Fruit fly (Drosophila melanogaster): ENCODE data around the gene Yod1.

Yod1 gene

dm6 chr3L:5152354-5152806 is 18.7 kb downstream of the Yod1 start, which contains the start of the genes Gen and Srp54k (continued):
- TF ChIP-seq CG12155 (GFP tag; optimal IDR thresholded peaks at IDR 0.05) (peak; percentile 13), CG9437 (GFP tag; optimal IDR thresholded peaks at IDR 0.05) (peak; percentile 20), Bgb (GFP tag; IDR thresholded peaks at IDR 0.05; ENCODE audit: partially characterized antibody) (peak; percentile 35; the same call in 1 of the 2 replicates), CG7745 (tag; optimal IDR thresholded peaks at IDR 0.05) (no peak), croc (GFP tag; conservative IDR thresholded peaks at IDR 0.05) (peak; percentile 38; the same call in 2 of the 3 replicates), YL-1 (GFP tag; optimal IDR thresholded peaks at IDR 0.05) (peak; percentile 96), Meics (GFP tag; optimal IDR thresholded peaks at IDR 0.05) (peak; percentile 29), CG8388 (GFP tag; optimal IDR thresholded peaks at IDR 0.05) (no peak), yki (optimal IDR thresholded peaks at IDR 0.05) (peak; percentile 57), lmd (GFP tag; IDR thresholded peaks at IDR 0.05) (peak; percentile 23; the same call in 1 of the 2 replicates), cato (GFP tag; optimal IDR thresholded peaks at IDR 0.05; ENCODE audit: borderline replicate concordance) (no peak), gcm2 (GFP tag; optimal IDR thresholded peaks at IDR 0.05) (no peak), Chrac-16 (GFP tag; optimal IDR thresholded peaks at IDR 0.05) (peak; percentile 35), CG17361 (GFP tag; IDR thresholded peaks at IDR 0.05) (no peak), slou (GFP tag; optimal IDR thresholded peaks at IDR 0.05) (peak; percentile 8), sens-2 (GFP tag; IDR thresholded peaks at IDR 0.05) (0 out of 2 replicates have a peak, but pooled peaks have one; percentile 25), CG13287 (GFP tag; IDR thresholded peaks at IDR 0.05; ENCODE audit: partially characterized antibody) (peak; percentile 44; the same call in 1 of the 2 replicates), kah (GFP tag; optimal IDR thresholded peaks at IDR 0.05) (no peak), da (GFP tag; optimal IDR thresholded peaks at IDR 0.05) (peak; percentile 77), pita (GFP tag; optimal IDR thresholded peaks at IDR 0.05) (no peak), Awh (GFP tag; IDR thresholded peaks at IDR 0.05) (no peak), CG4328 (GFP tag; optimal IDR thresholded peaks at IDR 0.05) (no peak), CG33557 (GFP tag; optimal IDR thresholded peaks at IDR 0.05) (peak; percentile 14), Ets97D (GFP tag; optimal IDR thresholded peaks at IDR 0.05) (peak; percentile 70), NK7.1 (GFP tag; optimal IDR thresholded peaks at IDR 0.05) (peak; percentile 7), CG14050 (GFP tag; IDR thresholded peaks at IDR 0.05) (no peak), exex (tag; optimal IDR thresholded peaks at IDR 0.05) (no peak), Dref (GFP tag; IDR thresholded peaks at IDR 0.05) (peak; percentile 85), dan (GFP tag; IDR thresholded peaks at IDR 0.05) (no peak), Sin3A (optimal IDR thresholded peaks at IDR 0.05) (peak; percentile 88), Hr3 (GFP tag; optimal IDR thresholded peaks at IDR 0.05) (peak; percentile 23), ara (GFP tag; IDR thresholded peaks at IDR 0.05) (peak; percentile 46), CG10147 (GFP tag; optimal IDR thresholded peaks at IDR 0.05) (no peak), Fer3 (tag; optimal IDR thresholded peaks at IDR 0.05) (peak; percentile 6), Antp (GFP tag; optimal IDR thresholded peaks at IDR 0.05) (no peak), CG10654 (GFP tag; optimal IDR thresholded peaks at IDR 0.05) (no peak), klu (GFP tag; IDR thresholded peaks at IDR 0.05) (peak; percentile 22; the same call in 1 of the 2 replicates), grau (tag; optimal IDR thresholded peaks at IDR 0.05) (no peak), slbo (GFP tag; IDR thresholded peaks at IDR 0.05) (peak; percentile 63), Dek (tag; optimal IDR thresholded peaks at IDR 0.05) (peak; percentile 38), pan (optimal IDR thresholded peaks at IDR 0.05) (no peak), pan (GFP tag; optimal IDR thresholded peaks at IDR 0.05 in 1 of 2, IDR thresholded peaks at IDR 0.05 in 1 of 2) (peak in 1 of 2 experiments; percentile 22), ERR (GFP tag; optimal IDR thresholded peaks at IDR 0.05) (peak; percentile 4), zfh2 (GFP tag; optimal IDR thresholded peaks at IDR 0.05) (peak; percentile 40), Hsf (GFP tag; optimal IDR thresholded peaks at IDR 0.05) (peak; percentile 55), ci (GFP tag; IDR thresholded peaks at IDR 0.05) (peak; percentile 60; the same call in 2 of the 3 replicates), Rfx (GFP tag; IDR thresholded peaks at IDR 0.05) (peak; percentile 69), NfI (GFP tag; optimal IDR thresholded peaks at IDR 0.05) (peak; percentile 33), lola (GFP tag; optimal IDR thresholded peaks at IDR 0.05) (peak in 1 of 3 experiments; percentile 34), CG10274 (GFP tag; optimal IDR thresholded peaks at IDR 0.05) (no peak), stwl (tag; optimal IDR thresholded peaks at IDR 0.05) (peak; percentile 69)

Measured in whole organism, embryonic.